Fruit fly (Drosophila melanogaster) whole organism, embryonic: ENCODE data around the gene Sgf11.

Source experiments
- BtbVII ChIP-seq: fragments of 200-800 bp; sonication (Bioruptor generic); optimal IDR thresholded peaks from 3 replicates; lab custom pipeline; 2017; ENCODE audit warnings: missing biosample characterization, mild to moderate bottlenecking, missing genetic modification characterization
- CG12155 ChIP-seq: fragments of 200-800 bp; sonication (Bioruptor generic); optimal IDR thresholded peaks from 3 replicates; lab custom pipeline; 2016; ENCODE audit warnings: missing biosample characterization, missing genetic modification characterization
- CG12659 ChIP-seq: fragments of 200-800 bp; sonication (Bioruptor generic); optimal IDR thresholded peaks from 3 replicates; lab custom pipeline; 2017; ENCODE audit warnings: mild to moderate bottlenecking, missing biosample characterization, missing genetic modification reagents, missing genetic modification characterization
- CG14710 ChIP-seq: fragments of 200-800 bp; sonication (Bioruptor generic); optimal IDR thresholded peaks from 3 replicates; lab custom pipeline; 2019; ENCODE audit warnings: missing biosample characterization, mild to moderate bottlenecking, missing genetic modification characterization, moderate library complexity
- CG14860 ChIP-seq: fragments of 200-800 bp; sonication (Bioruptor generic); IDR thresholded peaks from 3 replicates; pipeline ENCODE4 v1.3.6; 2022; ENCODE audit warnings: missing biosample characterization, missing genetic modification characterization; ENCODE audit not compliant: partially characterized antibody
- CG15479 ChIP-seq: fragments of 200-800 bp; sonication (Bioruptor generic); optimal IDR thresholded peaks from 3 replicates; lab custom pipeline; 2019; ENCODE audit warnings: missing biosample characterization, mild to moderate bottlenecking, missing genetic modification characterization, moderate library complexity
- CG17359 ChIP-seq: fragments of 200-800 bp; sonication (Bioruptor generic); optimal IDR thresholded peaks from 3 replicates; lab custom pipeline; 2018; ENCODE audit warnings: missing biosample characterization, mild to moderate bottlenecking, missing genetic modification characterization, moderate library complexity
- CG17802 ChIP-seq: fragments of 200-800 bp; sonication (Bioruptor generic); optimal IDR thresholded peaks from 2 replicates; lab custom pipeline; 2018; ENCODE audit warnings: missing biosample characterization, mild to moderate bottlenecking, missing genetic modification characterization, moderate library complexity
- CG18011 ChIP-seq: fragments of 200-800 bp; sonication (Bioruptor generic); optimal IDR thresholded peaks from 2 replicates; lab custom pipeline; 2017; ENCODE audit warnings: missing biosample characterization, missing genetic modification characterization, mild to moderate bottlenecking, moderate library complexity, missing genotype
- CG18599 ChIP-seq: fragments of 200-800 bp; sonication (Bioruptor generic); optimal IDR thresholded peaks from 3 replicates; lab custom pipeline; 2017; ENCODE audit warnings: missing biosample characterization, missing genetic modification characterization, mild to moderate bottlenecking, moderate library complexity, missing genetic modification reagents
- CG18619 ChIP-seq: fragments of 200-800 bp; sonication (Bioruptor generic); optimal IDR thresholded peaks from 3 replicates; lab custom pipeline; 2017; ENCODE audit warnings: missing biosample characterization, mild to moderate bottlenecking, missing genetic modification characterization
- CG32532 ChIP-seq: fragments of 200-800 bp; sonication (Bioruptor generic); IDR thresholded peaks from 2 replicates; pipeline ENCODE4 v1.3.6; 2022; ENCODE audit warnings: missing biosample characterization, missing genetic modification characterization
- CG32767 ChIP-seq: fragments of 200-800 bp; sonication (Bioruptor generic); IDR thresholded peaks from 2 replicates; pipeline ENCODE4 v1.3.6; 2022; ENCODE audit warnings: missing biosample characterization, missing genetic modification characterization
- CG42726 ChIP-seq: fragments of 200-800 bp; sonication (Bioruptor generic); IDR thresholded peaks from 2 replicates; pipeline ENCODE4 v1.3.6; 2022; ENCODE audit warnings: missing biosample characterization, missing genetic modification characterization; ENCODE audit not compliant: partially characterized antibody
- CG6654 ChIP-seq: fragments of 200-800 bp; sonication (Bioruptor generic); optimal IDR thresholded peaks from 2 replicates; lab custom pipeline; 2017; ENCODE audit warnings: missing biosample characterization, mild to moderate bottlenecking, missing genetic modification characterization
- CG7963 ChIP-seq: fragments of 200-800 bp; sonication (Bioruptor generic); IDR thresholded peaks from 3 replicates; pipeline ENCODE4 v1.3.6; 2022; ENCODE audit warnings: missing biosample characterization, missing genetic modification characterization; ENCODE audit not compliant: partially characterized antibody
- CG8359 ChIP-seq: fragments of 200-800 bp; sonication (Bioruptor generic); optimal IDR thresholded peaks from 2 replicates; lab custom pipeline; 2017; ENCODE audit warnings: missing biosample characterization, mild to moderate bottlenecking, missing genetic modification characterization, borderline replicate concordance
- CG8388 ChIP-seq: fragments of 200-800 bp; sonication (Bioruptor generic); optimal IDR thresholded peaks from 2 replicates; lab custom pipeline; 2019; ENCODE audit warnings: missing biosample characterization, mild to moderate bottlenecking, missing genetic modification characterization, moderate library complexity
- Dek ChIP-seq: fragments of 200-800 bp; sonication (Bioruptor generic); optimal IDR thresholded peaks from 3 replicates; lab custom pipeline; 2019; ENCODE audit warnings: missing biosample characterization, mild to moderate bottlenecking, missing genetic modification characterization, moderate library complexity
- Fer1 ChIP-seq: fragments of 200-800 bp; sonication (Bioruptor generic); optimal IDR thresholded peaks from 2 replicates; lab custom pipeline; 2017; ENCODE audit warnings: missing biosample characterization, mild to moderate bottlenecking, missing genetic modification characterization
- Hmr ChIP-seq: fragments of 200-800 bp; sonication (Bioruptor generic); optimal IDR thresholded peaks from 3 replicates; lab custom pipeline; 2017; ENCODE audit warnings: mild to moderate bottlenecking, missing biosample characterization, missing genetic modification reagents, missing genetic modification characterization
- MBD-R2 ChIP-seq: fragments of 200-800 bp; sonication (Bioruptor generic); IDR thresholded peaks from 2 replicates; pipeline ENCODE4 v1.3.6; 2022; ENCODE audit warnings: missing biosample characterization, missing genetic modification characterization
- MESR4 ChIP-seq: fragments of 200-800 bp; sonication (Bioruptor generic); optimal IDR thresholded peaks from 2 replicates; lab custom pipeline; 2018; ENCODE audit warnings: missing biosample characterization, mild to moderate bottlenecking, missing genetic modification characterization, moderate library complexity
- MTF-1 ChIP-seq: fragments of 200-800 bp; sonication (Bioruptor generic); optimal IDR thresholded peaks from 2 replicates; lab custom pipeline; 2018; ENCODE audit warnings: missing biosample characterization, mild to moderate bottlenecking, missing genetic modification characterization, borderline replicate concordance
- Meics ChIP-seq: fragments of 200-800 bp; sonication (Bioruptor generic); optimal IDR thresholded peaks from 2 replicates; lab custom pipeline; 2017; ENCODE audit warnings: missing biosample characterization, mild to moderate bottlenecking, missing genetic modification characterization
- Nf-YB ChIP-seq: fragments of 200-800 bp; sonication (Bioruptor generic); optimal IDR thresholded peaks from 3 replicates; lab custom pipeline; 2019; ENCODE audit warnings: missing biosample characterization, mild to moderate bottlenecking, missing genetic modification characterization, moderate library complexity
- Oli ChIP-seq: fragments of 200-800 bp; sonication (Bioruptor generic); optimal IDR thresholded peaks from 2 replicates; lab custom pipeline; 2018; ENCODE audit warnings: missing biosample characterization, mild to moderate bottlenecking, missing genetic modification characterization, moderate library complexity
- Ravus ChIP-seq: fragments of 200-800 bp; sonication (Bioruptor generic); IDR thresholded peaks from 2 replicates; pipeline ENCODE4 v1.3.6; 2022; ENCODE audit warnings: missing biosample characterization, missing genetic modification characterization
- Sry-β ChIP-seq: fragments of 200-800 bp; sonication (Bioruptor generic); optimal IDR thresholded peaks from 2 replicates; lab custom pipeline; 2018; ENCODE audit warnings: missing biosample characterization, mild to moderate bottlenecking, missing genetic modification characterization, moderate library complexity
- aop ChIP-seq: fragments of 200-800 bp; sonication (Bioruptor generic); IDR thresholded peaks from 2 replicates; pipeline ENCODE4 v1.3.6; 2022; ENCODE audit warnings: missing biosample characterization, missing genetic modification characterization
- chif ChIP-seq, 2 experiments: fragments of 200-800 bp; sonication (Bioruptor generic); optimal IDR thresholded peaks; 3 replicates each; lab custom pipeline; 2016; ENCODE audit warnings: missing biosample characterization in 2 of 2, missing genetic modification characterization in 2 of 2
- dimm ChIP-seq: fragments of 200-800 bp; sonication (Bioruptor generic); IDR thresholded peaks from 2 replicates; pipeline ENCODE4 v1.3.6; 2022; ENCODE audit warnings: missing biosample characterization, missing genetic modification characterization
- gem ChIP-seq: fragments of 200-800 bp; sonication (Bioruptor generic); optimal IDR thresholded peaks from 2 replicates; lab custom pipeline; 2019; ENCODE audit warnings: missing biosample characterization, mild to moderate bottlenecking, missing genetic modification characterization, moderate library complexity
- hb ChIP-seq: fragments of 200-800 bp; sonication (Bioruptor generic); IDR thresholded peaks from 3 replicates; pipeline ENCODE4 v1.3.6; 2022; ENCODE audit warnings: missing biosample characterization, missing genetic modification characterization; ENCODE audit not compliant: partially characterized antibody
- lilli ChIP-seq: fragments of 200-800 bp; sonication (Bioruptor generic); optimal IDR thresholded peaks from 3 replicates; lab custom pipeline; 2016; ENCODE audit warnings: missing biosample characterization, missing genetic modification characterization
- maf-S ChIP-seq: fragments of 200-800 bp; sonication (Bioruptor generic); optimal IDR thresholded peaks from 2 replicates; lab custom pipeline; 2016; ENCODE audit warnings: missing biosample characterization, missing genetic modification characterization
- mam ChIP-seq: fragments of 200-800 bp; sonication (Bioruptor generic); optimal IDR thresholded peaks from 3 replicates; lab custom pipeline; 2016; ENCODE audit warnings: missing biosample characterization, missing genetic modification characterization
- onecut ChIP-seq: fragments of 200-800 bp; sonication (Bioruptor generic); IDR thresholded peaks from 2 replicates; pipeline ENCODE4 v1.3.6; 2022; ENCODE audit warnings: missing biosample characterization, missing genetic modification characterization
- otp ChIP-seq: fragments of 200-800 bp; sonication (Bioruptor generic); IDR thresholded peaks from 3 replicates; pipeline ENCODE4, ENCODE4 v1.3.6; 2022; ENCODE audit warnings: missing biosample characterization, missing genetic modification characterization
- pum ChIP-seq: fragments of 200-800 bp; sonication (Bioruptor generic); optimal IDR thresholded peaks from 2 replicates; lab custom pipeline; 2016; ENCODE audit warnings: missing biosample characterization, missing genetic modification characterization
- sna ChIP-seq: fragments of 200-800 bp; sonication (Bioruptor generic); IDR thresholded peaks from 2 replicates; pipeline ENCODE4 v1.3.6; 2022; ENCODE audit warnings: missing biosample characterization, missing genetic modification characterization; ENCODE audit not compliant: partially characterized antibody
- sob ChIP-seq: fragments of 200-800 bp; sonication (Bioruptor generic); IDR thresholded peaks from 2 replicates; pipeline ENCODE4 v1.3.6; 2022; ENCODE audit warnings: missing biosample characterization, missing genetic modification characterization
- tap ChIP-seq: fragments of 200-800 bp; optimal IDR thresholded peaks from 3 replicates; lab custom pipeline; 2019; ENCODE audit warnings: missing biosample characterization, mild to moderate bottlenecking, missing genetic modification characterization, moderate library complexity
- zen ChIP-seq: fragments of 200-800 bp; sonication (Bioruptor generic); optimal IDR thresholded peaks from 3 replicates; lab custom pipeline; 2018; ENCODE audit warnings: missing biosample characterization, mild to moderate bottlenecking, missing genetic modification characterization, moderate library complexity
- zf30C ChIP-seq: fragments of 200-800 bp; sonication (Bioruptor generic); optimal IDR thresholded peaks from 3 replicates; lab custom pipeline; 2018; ENCODE audit warnings: missing biosample characterization, mild to moderate bottlenecking, missing genetic modification characterization
- zfh2 ChIP-seq: fragments of 200-800 bp; sonication (Bioruptor generic); optimal IDR thresholded peaks from 2 replicates; lab custom pipeline; 2016; ENCODE audit warnings: missing biosample characterization, missing genetic modification characterization

Sgf11 gene

DNA sequence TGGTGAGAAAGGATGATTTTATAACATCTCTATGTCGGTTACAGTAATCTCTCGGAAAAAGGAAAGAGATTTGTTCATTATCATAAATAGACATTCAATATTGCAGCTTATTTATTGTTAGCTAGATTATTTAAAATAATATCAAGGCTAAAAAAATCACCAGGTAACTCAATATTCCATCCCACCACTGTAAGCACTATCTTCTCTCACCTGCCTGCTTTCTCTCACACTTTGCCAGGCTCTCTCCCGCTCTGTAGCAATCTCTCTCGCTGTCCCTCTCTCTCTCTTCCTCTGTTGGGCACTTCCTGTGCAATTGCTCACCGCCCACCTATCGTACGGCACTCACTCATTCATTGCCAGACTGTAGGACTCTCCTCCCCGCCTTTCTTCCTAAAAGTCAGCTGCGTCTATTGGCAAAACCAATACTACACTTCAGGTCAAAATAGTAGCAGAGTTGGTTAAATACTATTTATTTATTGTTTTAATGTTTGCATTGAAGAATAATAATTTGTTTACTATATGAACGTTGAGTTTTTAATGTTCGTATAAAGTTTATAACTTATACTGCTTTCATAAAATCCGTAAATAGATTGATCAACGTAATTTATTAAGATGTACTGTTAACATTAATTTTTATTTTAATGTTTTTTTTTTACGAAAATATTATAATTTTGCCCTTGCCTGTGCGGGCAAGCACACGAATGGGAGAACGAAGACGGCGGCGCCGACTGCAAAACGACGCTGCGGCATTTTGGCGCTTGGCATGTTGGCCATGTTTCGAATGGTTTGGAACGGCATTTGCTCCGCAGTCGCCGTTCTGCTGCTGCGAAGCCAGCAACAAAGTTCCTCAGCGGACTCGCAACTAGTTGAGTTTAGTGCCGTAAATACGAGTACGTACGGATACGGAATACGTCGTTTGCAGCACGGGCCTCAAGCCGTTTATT is 40.8 kb downstream of the Sgf11 start (continued):
- peak; percentile 97 for TF ChIP-seq Fer1 (GFP tag; lab: Kevin White, UChicago)
- peak; percentile 91 for TF ChIP-seq CG32767 (GFP tag; lab: Robert Waterston, UW)
- peak; percentile 78 for TF ChIP-seq CG14710 (tag; lab: Kevin White, UChicago)
- peak; percentile 87 for TF ChIP-seq Oli (tag; lab: Kevin White, UChicago)
- TF ChIP-seq CG42726 (GFP tag; lab: Robert Waterston, UW): peak; percentile 54; the same call in 1 of the 2 replicates
- TF ChIP-seq MBD-R2 (GFP tag; lab: Robert Waterston, UW): peak; percentile 98
- peak; percentile 96 for TF ChIP-seq lilli (GFP tag; lab: Kevin White, UChicago)
- TF ChIP-seq CG32532 (GFP tag; lab: Robert Waterston, UW): peak; percentile 99
- peak; percentile 91 to 94 for TF ChIP-seq chif (GFP tag; optimal IDR thresholded peaks at IDR 0.05; lab: Kevin White, UChicago)
- TF ChIP-seq pum (GFP tag; lab: Kevin White, UChicago): peak; percentile 78
- TF ChIP-seq BtbVII (GFP tag; lab: Kevin White, UChicago): peak; percentile 88
- TF ChIP-seq sob (GFP tag; lab: Robert Waterston, UW): peak; percentile 99
- peak; percentile 84 for TF ChIP-seq CG18011
- TF ChIP-seq CG17359 (tag; lab: Kevin White, UChicago): peak; percentile 93
- TF ChIP-seq CG12659 (GFP tag; lab: Kevin White, UChicago): peak; percentile 93
- TF ChIP-seq CG15479 (GFP tag; lab: Kevin White, UChicago): peak; percentile 22
- TF ChIP-seq Ravus: peak; percentile 94
- peak; percentile 93 for TF ChIP-seq CG12155
- TF ChIP-seq zfh2: peak; percentile 87
- TF ChIP-seq maf-S (GFP tag; lab: Kevin White, UChicago): peak; percentile 84
- TF ChIP-seq otp (GFP tag; lab: Robert Waterston, UW): peak; percentile 94
- no peak for TF ChIP-seq sna
- peak; percentile 85 for TF ChIP-seq CG18619 (GFP tag; lab: Kevin White, UChicago)
- TF ChIP-seq MESR4 (GFP tag; lab: Kevin White, UChicago): peak; percentile 27
- TF ChIP-seq Hmr: peak; percentile 94
- peak; percentile 45 for TF ChIP-seq CG17802 (tag; lab: Kevin White, UChicago)
- peak; percentile 98 for TF ChIP-seq mam (GFP tag; lab: Kevin White, UChicago)
- TF ChIP-seq hb (GFP tag; lab: Robert Waterston, UW): no peak
- peak; percentile 95 for TF ChIP-seq gem (tag; lab: Kevin White, UChicago)
- TF ChIP-seq Dek: peak; percentile 90
- TF ChIP-seq onecut (GFP tag; lab: Robert Waterston, UW): peak; percentile 83
- peak; percentile 75 for TF ChIP-seq Nf-YB (GFP tag; lab: Kevin White, UChicago)
- TF ChIP-seq CG7963 (GFP tag; lab: Robert Waterston, UW): no peak
- peak; percentile 75 for TF ChIP-seq CG6654 (GFP tag; lab: Kevin White, UChicago)
- peak; percentile 88 for TF ChIP-seq CG8388 (GFP tag; lab: Kevin White, UChicago)
- TF ChIP-seq zf30C (GFP tag; lab: Kevin White, UChicago): peak; percentile 71
- peak; percentile 72 for TF ChIP-seq MTF-1 (GFP tag; lab: Kevin White, UChicago)
- peak; percentile 76 for TF ChIP-seq zen
- TF ChIP-seq CG14860 (GFP tag; lab: Robert Waterston, UW): no peak
- TF ChIP-seq tap: peak; percentile 76
- peak; percentile 96 for TF ChIP-seq CG18599 (GFP tag; lab: Kevin White, UChicago)
- TF ChIP-seq dimm (GFP tag; lab: Robert Waterston, UW): peak; percentile 95
- TF ChIP-seq Sry-β (GFP tag; lab: Kevin White, UChicago): peak; percentile 10
- TF ChIP-seq CG8359 (GFP tag; lab: Kevin White, UChicago): peak; percentile 48
- TF ChIP-seq Meics: peak; percentile 93
- peak; percentile 91 for TF ChIP-seq aop (GFP tag; lab: Robert Waterston, UW)
